Worm (Caenorhabditis elegans) whole organism, L4 larva: Measurements from ENCODE around the gene Y38H6A.1.

Source experiments
- D1046.2 ChIP-seq: fragments of 200-800 bp; sonication (Bioruptor generic); IDR thresholded peaks from 2 replicates; pipeline ENCODE4 v1.3.6; 2022; ENCODE audit warnings: missing genetic modification characterization, missing compliant biosample characterization
- aha-1 ChIP-seq: fragments of 150-350 bp; peaks from one replicate; lab custom pipeline; 2014; ENCODE audit warnings: missing biosample characterization, missing genetic modification characterization
- fkh-10 ChIP-seq: fragments of 150-350 bp; optimal IDR thresholded peaks from 2 replicates; lab custom pipeline; 2014; ENCODE audit warnings: missing biosample characterization, missing genetic modification reagents, missing genetic modification characterization
- fos-1 ChIP-seq: fragments of 150-350 bp; optimal IDR thresholded peaks from 2 replicates; lab custom pipeline; 2014; ENCODE audit warnings: missing biosample characterization, missing genetic modification characterization
- nhr-42 ChIP-seq: fragments of 200-800 bp; sonication (Bioruptor generic); IDR thresholded peaks from 2 replicates; pipeline ENCODE4 v1.3.6; 2022; ENCODE audit warnings: missing genetic modification characterization, missing compliant biosample characterization

ce11 chrV:20289317-20289716, 36.2 kb upstream of the Y38H6A.1 start, which contains the start of gene mlt-4:
- TF ChIP-seq D1046.2 (no peak), fkh-10 (GFP tag; lab: Kevin White, UChicago) (no peak), nhr-42 (GFP tag; lab: Robert Waterston, UW) (no peak), fos-1 (tag; lab: Kevin White, UChicago) (no peak), aha-1 (tag; lab: Kevin White, UChicago) (no peak)
